Worm (Caenorhabditis elegans): ENCODE data around the gene Y45F10C.2.

Y45F10C.2 gene

ce11 chrIV:13696900-13697299 is 34.4 kb upstream of the Y45F10C.2 start:
- no peak for TF ChIP-seq med-1 (GFP tag; optimal IDR thresholded peaks at IDR 0.05; ENCODE audit: insufficient read depth)
- TF ChIP-seq ztf-23 (GFP tag; IDR thresholded peaks at IDR 0.05), result no peak
- TF ChIP-seq cog-1 (tag; optimal IDR thresholded peaks at IDR 0.05), result no peak
- TF ChIP-seq klf-2 (GFP tag; conservative IDR thresholded peaks at IDR 0.05), result no peak
- no peak for TF ChIP-seq flt-1 (GFP tag; IDR thresholded peaks at IDR 0.05)
- no peak for TF ChIP-seq T22C8.4 (GFP tag; IDR thresholded peaks at IDR 0.05)
- TF ChIP-seq tab-1 (GFP tag; IDR thresholded peaks at IDR 0.05), result no peak
- no peak for TF ChIP-seq ztf-29 (GFP tag; IDR thresholded peaks at IDR 0.05)
- TF ChIP-seq ref-1 (GFP tag; conservative IDR thresholded peaks at IDR 0.05), result no peak

ce11 chrIV:13695720-13696364 is 33.4 kb upstream of the Y45F10C.2 start:
- TF ChIP-seq tab-1 (GFP tag; IDR thresholded peaks at IDR 0.05) (no peak), klf-2 (GFP tag; conservative IDR thresholded peaks at IDR 0.05) (no peak), flt-1 (GFP tag; IDR thresholded peaks at IDR 0.05) (no peak)

ce11 chrIV:13695302-13695701 is 32.8 kb upstream of the Y45F10C.2 start:
- TF ChIP-seq flt-1 (GFP tag; IDR thresholded peaks at IDR 0.05) (no peak), ztf-29 (GFP tag; IDR thresholded peaks at IDR 0.05) (no peak), klf-2 (GFP tag; conservative IDR thresholded peaks at IDR 0.05) (no peak), tab-1 (GFP tag; IDR thresholded peaks at IDR 0.05) (no peak), ref-1 (GFP tag; conservative IDR thresholded peaks at IDR 0.05) (no peak), T22C8.4 (GFP tag; IDR thresholded peaks at IDR 0.05) (no peak), ztf-23 (GFP tag; IDR thresholded peaks at IDR 0.05) (no peak), med-1 (GFP tag; optimal IDR thresholded peaks at IDR 0.05; ENCODE audit: insufficient read depth) (no peak), cog-1 (tag; optimal IDR thresholded peaks at IDR 0.05) (no peak)

ce11 chrIV:13694600-13694999 is 32.1 kb upstream of the Y45F10C.2 start:
- no peak for TF ChIP-seq T22C8.4 (GFP tag; IDR thresholded peaks at IDR 0.05)
- TF ChIP-seq ref-1 (GFP tag; conservative IDR thresholded peaks at IDR 0.05), result no peak
- no peak for TF ChIP-seq med-1 (GFP tag; optimal IDR thresholded peaks at IDR 0.05; ENCODE audit: insufficient read depth)
- no peak for TF ChIP-seq tab-1 (GFP tag; IDR thresholded peaks at IDR 0.05)
- no peak for TF ChIP-seq ztf-23 (GFP tag; IDR thresholded peaks at IDR 0.05)
- TF ChIP-seq flt-1 (GFP tag; IDR thresholded peaks at IDR 0.05), result no peak
- TF ChIP-seq klf-2 (GFP tag; conservative IDR thresholded peaks at IDR 0.05), result no peak
- TF ChIP-seq cog-1 (tag; optimal IDR thresholded peaks at IDR 0.05), result no peak
- TF ChIP-seq ztf-29 (GFP tag; IDR thresholded peaks at IDR 0.05), result no peak

ce11 chrIV:13693976-13694375 is 31.5 kb upstream of the Y45F10C.2 start:
- TF ChIP-seq flt-1 (GFP tag; IDR thresholded peaks at IDR 0.05) (no peak), ref-1 (GFP tag; conservative IDR thresholded peaks at IDR 0.05) (no peak), tab-1 (GFP tag; IDR thresholded peaks at IDR 0.05) (no peak), klf-2 (GFP tag; conservative IDR thresholded peaks at IDR 0.05) (no peak), ztf-23 (GFP tag; IDR thresholded peaks at IDR 0.05) (no peak)

- TF ChIP-seq tab-1 (GFP tag; IDR thresholded peaks at IDR 0.05), result no peak
- no peak for TF ChIP-seq ztf-29 (GFP tag; IDR thresholded peaks at IDR 0.05)
- TF ChIP-seq flt-1 (GFP tag; IDR thresholded peaks at IDR 0.05), result no peak
- no peak for TF ChIP-seq ztf-23 (GFP tag; IDR thresholded peaks at IDR 0.05)
- TF ChIP-seq cog-1 (tag; optimal IDR thresholded peaks at IDR 0.05), result no peak
- TF ChIP-seq ref-1 (GFP tag; conservative IDR thresholded peaks at IDR 0.05), result no peak
- no peak for TF ChIP-seq T22C8.4 (GFP tag; IDR thresholded peaks at IDR 0.05)
- TF ChIP-seq med-1 (GFP tag; optimal IDR thresholded peaks at IDR 0.05; ENCODE audit: insufficient read depth), result no peak
- no peak for TF ChIP-seq klf-2 (GFP tag; conservative IDR thresholded peaks at IDR 0.05)
These were observed 30.1 kb upstream of the Y45F10C.2 start for ce11 chrIV:13692522-13692921.

ce11 chrIV:13689302-13689880 is 26.9 kb upstream of the Y45F10C.2 start, which contains the start of gene T23G4.2:
TSS of gene T23G4.2 (minus strand) at chrIV:13689556.
- TF ChIP-seq flt-1 (GFP tag; IDR thresholded peaks at IDR 0.05) (no peak), ref-1 (GFP tag; conservative IDR thresholded peaks at IDR 0.05) (no peak), ztf-23 (GFP tag; IDR thresholded peaks at IDR 0.05) (no peak)

ce11 chrIV:13687631-13688030 is 25.2 kb upstream of the Y45F10C.2 start:
- TF ChIP-seq ztf-29 (GFP tag; IDR thresholded peaks at IDR 0.05), result no peak
- TF ChIP-seq T22C8.4 (GFP tag; IDR thresholded peaks at IDR 0.05), result no peak
- no peak for TF ChIP-seq cog-1 (tag; optimal IDR thresholded peaks at IDR 0.05)
- no peak for TF ChIP-seq tab-1 (GFP tag; IDR thresholded peaks at IDR 0.05)
- TF ChIP-seq ztf-23 (GFP tag; IDR thresholded peaks at IDR 0.05), result no peak
- TF ChIP-seq flt-1 (GFP tag; IDR thresholded peaks at IDR 0.05), result no peak
- TF ChIP-seq med-1 (GFP tag; optimal IDR thresholded peaks at IDR 0.05; ENCODE audit: insufficient read depth), result no peak
- no peak for TF ChIP-seq ref-1 (GFP tag; conservative IDR thresholded peaks at IDR 0.05)
- no peak for TF ChIP-seq klf-2 (GFP tag; conservative IDR thresholded peaks at IDR 0.05)

- TF ChIP-seq med-1 (GFP tag; optimal IDR thresholded peaks at IDR 0.05; ENCODE audit: insufficient read depth), result no peak
- no peak for TF ChIP-seq flt-1 (GFP tag; IDR thresholded peaks at IDR 0.05)
These were observed 24.5 kb upstream of the Y45F10C.2 start, which contains the start of gene nyn-1 for ce11 chrIV:13686965-13687425. TSS of gene nyn-1 (minus strand) at chrIV:13687015.

ce11 chrIV:13684827-13685226 is 22.4 kb upstream of the Y45F10C.2 start:
- TF ChIP-seq cog-1 (tag; optimal IDR thresholded peaks at IDR 0.05) (no peak), T22C8.4 (GFP tag; IDR thresholded peaks at IDR 0.05) (no peak), klf-2 (GFP tag; conservative IDR thresholded peaks at IDR 0.05) (no peak), flt-1 (GFP tag; IDR thresholded peaks at IDR 0.05) (no peak), ztf-29 (GFP tag; IDR thresholded peaks at IDR 0.05) (no peak), med-1 (GFP tag; optimal IDR thresholded peaks at IDR 0.05; ENCODE audit: insufficient read depth) (no peak), tab-1 (GFP tag; IDR thresholded peaks at IDR 0.05) (no peak), ztf-23 (GFP tag; IDR thresholded peaks at IDR 0.05) (no peak)
